Fruit fly (Drosophila melanogaster) whole organism, adult: Measurements from ENCODE around the gene Cp7Fc.
A peak's percentile ranks its signal among the peaks of the same experiment; 100 is the strongest.

ENCODE experiments used
- CG11617 ChIP-seq: fragments of 200-800 bp; sonication (Bioruptor generic); optimal IDR thresholded peaks from 2 replicates; lab custom pipeline; 2017; ENCODE audit warnings: mild to moderate bottlenecking, missing biosample characterization, missing genetic modification reagents, missing genetic modification characterization
- CG12768 ChIP-seq: fragments of 200-800 bp; sonication (Bioruptor generic); optimal IDR thresholded peaks from 2 replicates; lab custom pipeline; 2017; ENCODE audit warnings: missing biosample characterization, missing genetic modification characterization, mild to moderate bottlenecking, moderate library complexity, missing genetic modification reagents
- CG14711 ChIP-seq: fragments of 200-800 bp; sonication (Bioruptor generic); optimal IDR thresholded peaks from 2 replicates; lab custom pipeline; 2018; ENCODE audit warnings: missing biosample characterization, mild to moderate bottlenecking, missing genetic modification characterization, moderate library complexity
- CG1620 ChIP-seq: fragments of 200-800 bp; sonication (Bioruptor generic); optimal IDR thresholded peaks from 2 replicates; lab custom pipeline; 2016; ENCODE audit warnings: missing biosample characterization, missing genetic modification characterization
- CG33017 ChIP-seq: fragments of 200-800 bp; sonication (Bioruptor generic); optimal IDR thresholded peaks from 2 replicates; lab custom pipeline; 2018; ENCODE audit warnings: missing biosample characterization, mild to moderate bottlenecking, missing genetic modification characterization, moderate library complexity
- CG5204 ChIP-seq: fragments of 200-800 bp; sonication (Bioruptor generic); optimal IDR thresholded peaks from 2 replicates; lab custom pipeline; 2016; ENCODE audit warnings: missing biosample characterization, missing genetic modification characterization
- CG7045 ChIP-seq: fragments of 200-800 bp; sonication (Bioruptor generic); optimal IDR thresholded peaks from 2 replicates; lab custom pipeline; 2017; ENCODE audit warnings: missing biosample characterization, mild to moderate bottlenecking, missing genetic modification characterization
- CG7101 ChIP-seq: fragments of 200-800 bp; sonication (Bioruptor generic); optimal IDR thresholded peaks from 2 replicates; lab custom pipeline; 2018; ENCODE audit warnings: missing biosample characterization, mild to moderate bottlenecking, missing genetic modification characterization, moderate library complexity
- Clk ChIP-seq: fragments of 200-800 bp; sonication (Bioruptor generic); optimal IDR thresholded peaks from 2 replicates; lab custom pipeline; 2017; ENCODE audit warnings: missing biosample characterization, missing genetic modification characterization
- Crg-1 ChIP-seq: fragments of 200-800 bp; sonication (Bioruptor generic); optimal IDR thresholded peaks from 2 replicates; lab custom pipeline; 2016; ENCODE audit warnings: missing biosample characterization, missing genetic modification characterization
- Hr96 ChIP-seq: fragments of 200-800 bp; sonication (Bioruptor generic); optimal IDR thresholded peaks from 2 replicates; lab custom pipeline; 2016; ENCODE audit warnings: missing biosample characterization, missing genetic modification characterization
- Mnt ChIP-seq: fragments of 200-800 bp; sonication (Bioruptor generic); optimal IDR thresholded peaks from 2 replicates; lab custom pipeline; 2016; ENCODE audit warnings: missing biosample characterization, mild to moderate bottlenecking, missing genetic modification characterization
- bab1 ChIP-seq: fragments of 200-800 bp; sonication (Bioruptor generic); optimal IDR thresholded peaks from 3 replicates; lab custom pipeline; 2019; ENCODE audit warnings: missing biosample characterization, mild to moderate bottlenecking, missing genetic modification characterization, moderate library complexity
- cic ChIP-seq: fragments of 200-800 bp; sonication (Bioruptor generic); optimal IDR thresholded peaks from 2 replicates; lab custom pipeline; 2017; ENCODE audit warnings: missing biosample characterization, mild to moderate bottlenecking, missing genetic modification characterization, moderate library complexity
- cnc ChIP-seq, 2 experiments: fragments of >200 bp; optimal IDR thresholded peaks; 2 replicates each; lab custom pipeline; 2017
- kay ChIP-seq: fragments of 200-800 bp; sonication (Bioruptor generic); peaks from one replicate; lab custom pipeline; 2016; ENCODE audit warnings: missing biosample characterization, missing genetic modification characterization, borderline replicate concordance
- ovo ChIP-seq: fragments of 200-800 bp; sonication (Bioruptor generic); optimal IDR thresholded peaks from 2 replicates; lab custom pipeline; 2016; ENCODE audit warnings: missing biosample characterization, missing genetic modification characterization
- pad ChIP-seq: fragments of 200-800 bp; sonication (Bioruptor generic); optimal IDR thresholded peaks from 3 replicates; lab custom pipeline; 2017; ENCODE audit warnings: missing biosample characterization, missing genetic modification characterization, mild to moderate bottlenecking, moderate library complexity, missing genetic modification reagents
- tj ChIP-seq: fragments of 200-800 bp; sonication (Bioruptor generic); optimal IDR thresholded peaks from 3 replicates; lab custom pipeline; 2017; ENCODE audit warnings: missing biosample characterization, mild to moderate bottlenecking, missing genetic modification characterization, moderate library complexity
- toe ChIP-seq: fragments of 200-800 bp; sonication (Bioruptor generic); optimal IDR thresholded peaks from 2 replicates; lab custom pipeline; 2016; ENCODE audit warnings: missing biosample characterization, missing genetic modification characterization

Cp7Fc gene

DNA sequence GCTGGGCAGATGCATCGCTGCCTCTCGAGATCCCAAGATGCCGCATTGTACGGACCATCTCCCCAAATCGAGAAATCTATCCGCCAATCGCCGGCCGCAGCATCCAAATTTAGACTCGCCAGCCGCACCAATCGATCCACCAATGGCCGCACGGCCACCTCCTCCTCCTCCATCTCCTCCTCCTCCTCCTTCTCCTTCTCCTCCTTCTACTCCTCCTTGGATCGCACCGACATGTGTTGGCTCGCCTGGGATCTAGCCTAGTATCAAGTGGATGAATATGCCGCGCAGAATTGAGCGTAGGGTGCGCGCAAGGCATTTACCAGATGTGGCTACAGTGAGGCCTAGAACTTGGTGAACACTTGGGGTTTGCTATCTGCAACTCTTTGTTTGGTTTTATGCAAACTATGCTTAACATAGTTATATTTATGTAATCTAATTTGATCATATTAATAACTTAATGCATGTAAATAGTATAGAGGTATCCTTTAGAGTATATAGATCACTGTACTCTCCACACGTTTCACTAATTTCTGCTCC, 21.8 kb upstream of the Cp7Fc start, which contains the start of gene org-1:
org-1 (minus strand) TSS at position 51 of the 537 bp plus-strand sequence.
- TF ChIP-seq Mnt (GFP tag; lab: Kevin White, UChicago) (no peak), CG7101 (peak; percentile 52), cnc (optimal IDR thresholded peaks at IDR 0.05; lab: Kevin White, UChicago) (no peak), CG1620 (GFP tag; lab: Kevin White, UChicago) (peak; percentile 55), CG7045 (no peak), CG14711 (tag; lab: Kevin White, UChicago) (peak; percentile 49), tj (no peak), Hr96 (GFP tag; lab: Kevin White, UChicago) (no peak), bab1 (GFP tag; lab: Kevin White, UChicago) (peak; percentile 82), Crg-1 (GFP tag; lab: Kevin White, UChicago) (no peak), CG12768 (GFP tag; lab: Kevin White, UChicago) (no peak), CG11617 (GFP tag; lab: Kevin White, UChicago) (no peak), pad (GFP tag; lab: Kevin White, UChicago) (peak; percentile 15), CG5204 (no peak), Clk (GFP tag; lab: Kevin White, UChicago) (no peak)

- TF ChIP-seq Hr96 (GFP tag; lab: Kevin White, UChicago) = no peak
Observed at dm6 chrX:8457532-8457931, 19.4 kb upstream of the Cp7Fc start, which contains the start of gene CG32713. Gene CG32713, minus strand, starts transcription at chrX:8457632.

DNA sequence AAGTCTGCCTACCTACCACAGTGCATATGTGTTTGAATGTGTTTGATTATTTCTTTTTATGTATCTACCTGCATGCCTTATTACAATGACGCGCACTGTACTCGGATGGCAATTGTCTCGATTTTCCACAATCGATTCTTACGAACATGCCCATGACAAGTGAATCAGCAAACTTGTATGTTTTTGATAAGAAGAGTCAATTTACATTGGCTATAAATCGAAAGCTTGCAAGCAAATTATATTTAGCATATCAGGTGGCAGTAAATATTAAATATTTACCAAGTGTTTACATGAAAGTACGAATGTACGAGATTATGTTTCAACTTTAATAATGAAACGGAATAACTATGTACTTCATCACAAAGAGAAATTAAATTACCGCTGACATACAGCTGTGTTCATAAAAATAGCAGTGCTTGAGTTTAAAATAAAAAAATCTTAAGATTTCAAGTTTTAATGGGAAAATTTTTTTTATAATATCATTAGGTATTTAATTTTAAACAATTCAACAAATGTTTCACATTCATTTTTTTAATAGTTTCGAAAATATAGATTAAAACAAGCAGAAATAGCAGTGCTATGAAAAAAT, 17.4 kb upstream of the Cp7Fc start:
- no peak for TF ChIP-seq Hr96 (GFP tag; lab: Kevin White, UChicago)
- TF ChIP-seq CG33017 (tag; lab: Kevin White, UChicago) = no peak
- TF ChIP-seq CG7045 = no peak

DNA sequence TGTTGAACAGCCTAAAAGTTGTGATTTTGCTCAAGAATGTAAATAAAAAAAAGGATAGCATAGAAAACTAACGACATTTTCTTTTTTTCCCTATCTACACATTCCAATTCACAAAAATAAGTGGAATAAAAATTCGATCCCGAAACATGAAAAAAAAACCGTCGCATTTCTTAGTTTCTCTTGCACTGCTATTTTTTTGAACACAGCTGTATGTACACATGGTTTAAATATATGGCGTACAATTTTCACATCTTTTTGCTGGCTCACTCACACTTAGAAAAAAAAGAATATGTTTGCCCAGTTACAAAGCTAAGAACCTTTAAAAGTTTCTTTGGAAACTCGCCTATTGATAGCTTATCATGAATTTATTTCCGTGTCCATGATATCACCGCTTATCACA, 16.7 kb upstream of the Cp7Fc start:
- TF ChIP-seq pad (GFP tag; lab: Kevin White, UChicago) = no peak
- peak; percentile 34 for TF ChIP-seq kay
- no peak for TF ChIP-seq Clk (GFP tag; lab: Kevin White, UChicago)
- no peak for TF ChIP-seq ovo (GFP tag; lab: Kevin White, UChicago)
- TF ChIP-seq CG12768 (GFP tag; lab: Kevin White, UChicago) = no peak
- no peak for TF ChIP-seq toe (GFP tag; lab: Kevin White, UChicago)
- TF ChIP-seq bab1 (GFP tag; lab: Kevin White, UChicago) = no peak

DNA sequence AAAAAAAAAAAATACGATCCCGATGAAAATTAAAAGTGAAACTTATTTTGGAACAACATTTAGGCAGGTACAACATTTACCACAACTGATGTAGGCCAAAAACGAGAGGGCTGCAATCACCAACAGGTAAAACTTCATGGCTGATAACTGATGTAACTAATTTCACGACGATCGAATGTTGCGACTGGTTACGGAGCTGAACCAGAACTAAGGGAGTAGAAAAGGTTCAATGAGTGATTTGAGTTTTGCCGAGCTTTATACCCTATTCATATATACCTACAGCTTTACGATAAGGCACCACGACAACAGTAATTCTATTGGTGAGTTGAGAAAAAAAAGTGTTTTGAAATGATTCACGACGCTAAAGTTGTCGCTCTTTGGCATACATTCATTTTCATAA, 16.2 kb upstream of the Cp7Fc start, which contains the start of gene CG15347:
CG15347 (minus strand) TSS at position 213 of the 400 bp plus-strand sequence.
- TF ChIP-seq Crg-1 (GFP tag; lab: Kevin White, UChicago) (peak; percentile 2), ovo (GFP tag; lab: Kevin White, UChicago) (no peak), Mnt (GFP tag; lab: Kevin White, UChicago) (peak; percentile 6), cic (GFP tag; lab: Kevin White, UChicago) (peak; percentile 2)

dm6 chrX:8461147-8461546, 15.8 kb upstream of the Cp7Fc start, which contains the start of gene Es2:
Gene Es2, plus strand, starts transcription at chrX:8461479.
- TF ChIP-seq CG1620 (GFP tag; lab: Kevin White, UChicago) (no peak), bab1 (GFP tag; lab: Kevin White, UChicago) (peak; percentile 67)

- TF ChIP-seq Mnt (GFP tag; lab: Kevin White, UChicago) = peak; percentile 92
- TF ChIP-seq tj = peak; percentile 92
- peak; percentile 96 for TF ChIP-seq Hr96 (GFP tag; lab: Kevin White, UChicago)
- TF ChIP-seq CG33017 (tag; lab: Kevin White, UChicago) = peak; percentile 94
- TF ChIP-seq CG11617 (GFP tag; lab: Kevin White, UChicago) = peak; percentile 100
- peak; percentile 82 for TF ChIP-seq cic (GFP tag; lab: Kevin White, UChicago)
- TF ChIP-seq CG5204 = peak; percentile 87
- TF ChIP-seq kay = peak; percentile 97
- peak; percentile 90 for TF ChIP-seq toe (GFP tag; lab: Kevin White, UChicago)
- TF ChIP-seq CG12768 (GFP tag; lab: Kevin White, UChicago) = peak; percentile 92
- peak; percentile 100 for TF ChIP-seq CG1620 (GFP tag; lab: Kevin White, UChicago)
- peak; percentile 92 for TF ChIP-seq pad (GFP tag; lab: Kevin White, UChicago)
- no peak for TF ChIP-seq cnc (optimal IDR thresholded peaks at IDR 0.05; lab: Kevin White, UChicago)
- TF ChIP-seq CG7101 = peak; percentile 99
- TF ChIP-seq CG7045 = peak; percentile 91
- TF ChIP-seq bab1 (GFP tag; lab: Kevin White, UChicago) = peak; percentile 100
- peak; percentile 99 for TF ChIP-seq Crg-1 (GFP tag; lab: Kevin White, UChicago)
- TF ChIP-seq Clk (GFP tag; lab: Kevin White, UChicago) = peak; percentile 72
- TF ChIP-seq ovo (GFP tag; lab: Kevin White, UChicago) = peak; percentile 99
- peak; percentile 97 for TF ChIP-seq CG14711 (tag; lab: Kevin White, UChicago)
Observed at dm6 chrX:8464378-8465036, 12.4 kb upstream of the Cp7Fc start, which contains the start of gene Sptr. Gene Sptr, minus strand, starts transcription at chrX:8464438.
